Fruit fly (Drosophila melanogaster) whole organism, embryonic: ENCODE results near the gene Adat1.
A peak's percentile ranks its signal among the peaks of the same experiment; 100 is the strongest.

ENCODE experiments used
- Abd-B ChIP-seq: fragments of 200-800 bp; sonication (Bioruptor generic); optimal IDR thresholded peaks from 2 replicates; lab custom pipeline; 2018; ENCODE audit warnings: missing biosample characterization, mild to moderate bottlenecking, missing genetic modification characterization, moderate library complexity
- Adf1 ChIP-seq: fragments of 200-800 bp; sonication (Bioruptor generic); IDR thresholded peaks from 2 replicates; pipeline ENCODE4 v1.3.6; 2022; ENCODE audit warnings: missing biosample characterization, missing genetic modification characterization
- BtbVII ChIP-seq: fragments of 200-800 bp; sonication (Bioruptor generic); optimal IDR thresholded peaks from 3 replicates; lab custom pipeline; 2017; ENCODE audit warnings: missing biosample characterization, mild to moderate bottlenecking, missing genetic modification characterization
- C15 ChIP-seq: fragments of 200-800 bp; sonication (Bioruptor generic); IDR thresholded peaks from 3 replicates; pipeline ENCODE4 v1.3.6; 2022; ENCODE audit warnings: missing biosample characterization, missing genetic modification characterization
- CG10147 ChIP-seq: fragments of 200-800 bp; sonication (Bioruptor generic); optimal IDR thresholded peaks from 2 replicates; lab custom pipeline; 2019; ENCODE audit warnings: missing biosample characterization, mild to moderate bottlenecking, missing genetic modification characterization, moderate library complexity
- CG11085 ChIP-seq: fragments of 200-800 bp; sonication (Bioruptor generic); IDR thresholded peaks from 2 replicates; pipeline ENCODE4 v1.3.6; 2022; ENCODE audit warnings: missing biosample characterization, missing genetic modification characterization
- CG12744 ChIP-seq: fragments of 200-800 bp; sonication (Bioruptor generic); optimal IDR thresholded peaks from 2 replicates; lab custom pipeline; 2016; ENCODE audit warnings: missing biosample characterization, missing genetic modification characterization
- CG12769 ChIP-seq: fragments of 200-800 bp; sonication (Bioruptor generic); optimal IDR thresholded peaks from 2 replicates; lab custom pipeline; 2019; ENCODE audit warnings: missing biosample characterization, mild to moderate bottlenecking, missing genetic modification characterization, moderate library complexity
- CG14860 ChIP-seq: fragments of 200-800 bp; sonication (Bioruptor generic); IDR thresholded peaks from 3 replicates; pipeline ENCODE4 v1.3.6; 2022; ENCODE audit warnings: missing biosample characterization, missing genetic modification characterization; ENCODE audit not compliant: partially characterized antibody
- CG16863 ChIP-seq: fragments of 200-800 bp; sonication (Bioruptor generic); optimal IDR thresholded peaks from 3 replicates; lab custom pipeline; 2016; ENCODE audit warnings: missing biosample characterization, missing genetic modification characterization
- CG17328 ChIP-seq: fragments of 200-800 bp; sonication (Bioruptor generic); IDR thresholded peaks from 2 replicates; pipeline ENCODE4 v1.3.6; 2022; ENCODE audit warnings: missing biosample characterization, missing genetic modification characterization
- CG17361 ChIP-seq: fragments of 200-800 bp; sonication (Bioruptor generic); IDR thresholded peaks from 3 replicates; pipeline ENCODE4 v1.3.6; 2022; ENCODE audit warnings: missing biosample characterization, missing genetic modification characterization
- CG18619 ChIP-seq: fragments of 200-800 bp; sonication (Bioruptor generic); optimal IDR thresholded peaks from 3 replicates; lab custom pipeline; 2017; ENCODE audit warnings: missing biosample characterization, mild to moderate bottlenecking, missing genetic modification characterization
- CG30403 ChIP-seq: fragments of 200-800 bp; sonication (Bioruptor generic); optimal IDR thresholded peaks from 3 replicates; lab custom pipeline; 2016; ENCODE audit warnings: missing biosample characterization, missing genetic modification characterization
- CG32767 ChIP-seq: fragments of 200-800 bp; sonication (Bioruptor generic); IDR thresholded peaks from 2 replicates; pipeline ENCODE4 v1.3.6; 2022; ENCODE audit warnings: missing biosample characterization, missing genetic modification characterization
- CG34422 ChIP-seq: fragments of 200-800 bp; sonication (Bioruptor generic); IDR thresholded peaks from 3 replicates; pipeline ENCODE4 v1.3.6; 2022; ENCODE audit warnings: missing biosample characterization, missing genetic modification characterization
- CG4707 ChIP-seq: fragments of 200-800 bp; sonication (Bioruptor generic); optimal IDR thresholded peaks from 2 replicates; lab custom pipeline; 2018; ENCODE audit warnings: missing biosample characterization, mild to moderate bottlenecking, missing genetic modification characterization, moderate library complexity
- CG7271 ChIP-seq: fragments of 200-800 bp; sonication (Bioruptor generic); optimal IDR thresholded peaks from 2 replicates; lab custom pipeline; 2018; ENCODE audit warnings: missing biosample characterization, mild to moderate bottlenecking, missing genetic modification characterization, moderate library complexity
- CG7556 ChIP-seq: fragments of 200-800 bp; sonication (Bioruptor generic); optimal IDR thresholded peaks from 2 replicates; lab custom pipeline; 2017; ENCODE audit warnings: missing biosample characterization, mild to moderate bottlenecking, missing genetic modification characterization
- CG7839 ChIP-seq: fragments of 200-800 bp; sonication (Bioruptor generic); optimal IDR thresholded peaks from 3 replicates; lab custom pipeline; 2018; ENCODE audit warnings: missing biosample characterization, mild to moderate bottlenecking, missing genetic modification characterization, moderate library complexity
- CG9932 ChIP-seq: fragments of 200-800 bp; sonication (Bioruptor generic); IDR thresholded peaks from 2 replicates; pipeline ENCODE4 v1.3.6; 2022; ENCODE audit warnings: missing biosample characterization, missing genetic modification characterization
- Dad ChIP-seq: fragments of 200-800 bp; sonication (Bioruptor generic); optimal IDR thresholded peaks from 3 replicates; lab custom pipeline; 2016; ENCODE audit warnings: missing biosample characterization, missing genetic modification characterization
- Dip2 ChIP-seq: fragments of 200-800 bp; sonication (Bioruptor generic); IDR thresholded peaks from 2 replicates; pipeline ENCODE4 v1.3.6; 2022; ENCODE audit warnings: missing biosample characterization, missing genetic modification characterization
- Dip3 ChIP-seq: fragments of 200-800 bp; sonication (Bioruptor generic); optimal IDR thresholded peaks from 3 replicates; lab custom pipeline; 2016; ENCODE audit warnings: missing biosample characterization, missing genetic modification characterization
- Elba2 ChIP-seq: fragments of 200-800 bp; sonication (Bioruptor generic); optimal IDR thresholded peaks from 3 replicates; lab custom pipeline; 2016; ENCODE audit warnings: missing biosample characterization, missing genetic modification characterization
- Fer1 ChIP-seq: fragments of 200-800 bp; sonication (Bioruptor generic); optimal IDR thresholded peaks from 2 replicates; lab custom pipeline; 2017; ENCODE audit warnings: missing biosample characterization, mild to moderate bottlenecking, missing genetic modification characterization
- HLH3B ChIP-seq: fragments of 200-800 bp; sonication (Bioruptor generic); IDR thresholded peaks from 2 replicates; pipeline ENCODE4 v1.3.6; 2022; ENCODE audit warnings: missing biosample characterization, missing genetic modification characterization
- HLHmδ ChIP-seq: fragments of 200-800 bp; sonication (Bioruptor generic); optimal IDR thresholded peaks from 2 replicates; lab custom pipeline; 2018; ENCODE audit warnings: missing biosample characterization, mild to moderate bottlenecking, missing genetic modification characterization, moderate library complexity
- NC2α ChIP-seq: fragments of 200-800 bp; sonication (Bioruptor generic); optimal IDR thresholded peaks from 2 replicates; lab custom pipeline; 2016; ENCODE audit warnings: missing biosample characterization, missing genetic modification characterization
- NK7.1 ChIP-seq: fragments of 200-800 bp; sonication (Bioruptor generic); optimal IDR thresholded peaks from 3 replicates; lab custom pipeline; 2016; ENCODE audit warnings: missing biosample characterization, missing genetic modification characterization
- Ptx1 ChIP-seq: fragments of 200-800 bp; sonication (Bioruptor generic); IDR thresholded peaks from 2 replicates; pipeline ENCODE4 v1.3.6; 2022; ENCODE audit warnings: missing biosample characterization, missing genetic modification characterization
- Six4 ChIP-seq: fragments of 200-800 bp; sonication (Bioruptor generic); optimal IDR thresholded peaks from 2 replicates; lab custom pipeline; 2016; ENCODE audit warnings: missing biosample characterization, missing genetic modification characterization
- Sox100B ChIP-seq: fragments of 200-800 bp; sonication (Bioruptor generic); optimal IDR thresholded peaks from 3 replicates; lab custom pipeline; 2018; ENCODE audit warnings: missing biosample characterization, mild to moderate bottlenecking, missing genetic modification characterization
- Trl ChIP-seq, 3 experiments: fragments of >200 bp in 2 of 3; fragments of 200-800 bp in 1 of 3; sonication (Bioruptor generic) in 1 of 3; optimal IDR thresholded peaks; 2 replicates in 1 of 3; 3 replicates in 2 of 3; lab custom pipeline; 2016 to 2017; ENCODE audit warnings: missing biosample characterization in 1 of 3, missing genetic modification characterization in 1 of 3
- ap ChIP-seq: fragments of 200-800 bp; sonication (Bioruptor generic); IDR thresholded peaks from 2 replicates; pipeline ENCODE4 v1.3.6; 2022; ENCODE audit warnings: missing biosample characterization, missing genetic modification characterization
- ato ChIP-seq: fragments of 200-800 bp; sonication (Bioruptor generic); IDR thresholded peaks from 2 replicates; pipeline ENCODE4 v1.3.6; 2022; ENCODE audit warnings: missing biosample characterization, missing genetic modification characterization; ENCODE audit not compliant: partially characterized antibody
- br ChIP-seq: fragments of >200 bp; optimal IDR thresholded peaks from 2 replicates; lab custom pipeline; 2017
- esg ChIP-seq: fragments of 200-800 bp; sonication (Bioruptor generic); conservative IDR thresholded peaks from 2 replicates; pipeline ENCODE4 v1.3.6; 2022; ENCODE audit warnings: missing biosample characterization, missing genetic modification characterization
- fd64A ChIP-seq: fragments of 200-800 bp; sonication (Bioruptor generic); optimal IDR thresholded peaks from 3 replicates; lab custom pipeline; 2018; ENCODE audit warnings: missing biosample characterization, mild to moderate bottlenecking, missing genetic modification characterization
- hkb ChIP-seq, 2 experiments: fragments of 200-800 bp in 1 of 2; fragments of >200 bp in 1 of 2; sonication (Bioruptor generic) in 1 of 2; IDR thresholded peaks in 1 of 2; optimal IDR thresholded peaks in 1 of 2; 2 replicates each; pipeline versions ENCODE4 v1.3.6 to Lab custom; 2017 to 2022; ENCODE audit warnings: missing biosample characterization in 1 of 2, missing genetic modification characterization in 1 of 2
- hth ChIP-seq: fragments of >200 bp; optimal IDR thresholded peaks from 2 replicates; lab custom pipeline; 2017; ENCODE audit warnings: inconsistent platforms
- kay ChIP-seq: fragments of 200-800 bp; sonication (Bioruptor generic); optimal IDR thresholded peaks from 2 replicates; lab custom pipeline; 2016; ENCODE audit warnings: missing biosample characterization, missing genetic modification characterization
- knrl ChIP-seq: fragments of 200-800 bp; sonication (Bioruptor generic); IDR thresholded peaks from 3 replicates; pipeline ENCODE4 v1.3.6; 2022; ENCODE audit warnings: missing biosample characterization, missing genetic modification characterization; ENCODE audit not compliant: partially characterized antibody
- pfk ChIP-seq: fragments of 200-800 bp; sonication (Bioruptor generic); optimal IDR thresholded peaks from 2 replicates; lab custom pipeline; 2018; ENCODE audit warnings: missing biosample characterization, mild to moderate bottlenecking, missing genetic modification characterization, moderate library complexity
- ranshi ChIP-seq: fragments of 200-800 bp; sonication (Bioruptor generic); IDR thresholded peaks from 2 replicates; pipeline ENCODE4 v1.3.6; 2022; ENCODE audit warnings: missing biosample characterization, missing genetic modification characterization
- ro ChIP-seq: fragments of 200-800 bp; sonication (Bioruptor generic); IDR thresholded peaks from 2 replicates; pipeline ENCODE4 v1.3.6; 2022; ENCODE audit warnings: missing biosample characterization, missing genetic modification characterization
- stc ChIP-seq: fragments of 200-800 bp; sonication (Bioruptor generic); IDR thresholded peaks from 2 replicates; pipeline ENCODE4 v1.3.6; 2022; ENCODE audit warnings: missing biosample characterization, missing genetic modification characterization
- zf30C ChIP-seq: fragments of 200-800 bp; sonication (Bioruptor generic); optimal IDR thresholded peaks from 3 replicates; lab custom pipeline; 2018; ENCODE audit warnings: missing biosample characterization, mild to moderate bottlenecking, missing genetic modification characterization

Adat1 gene

DNA sequence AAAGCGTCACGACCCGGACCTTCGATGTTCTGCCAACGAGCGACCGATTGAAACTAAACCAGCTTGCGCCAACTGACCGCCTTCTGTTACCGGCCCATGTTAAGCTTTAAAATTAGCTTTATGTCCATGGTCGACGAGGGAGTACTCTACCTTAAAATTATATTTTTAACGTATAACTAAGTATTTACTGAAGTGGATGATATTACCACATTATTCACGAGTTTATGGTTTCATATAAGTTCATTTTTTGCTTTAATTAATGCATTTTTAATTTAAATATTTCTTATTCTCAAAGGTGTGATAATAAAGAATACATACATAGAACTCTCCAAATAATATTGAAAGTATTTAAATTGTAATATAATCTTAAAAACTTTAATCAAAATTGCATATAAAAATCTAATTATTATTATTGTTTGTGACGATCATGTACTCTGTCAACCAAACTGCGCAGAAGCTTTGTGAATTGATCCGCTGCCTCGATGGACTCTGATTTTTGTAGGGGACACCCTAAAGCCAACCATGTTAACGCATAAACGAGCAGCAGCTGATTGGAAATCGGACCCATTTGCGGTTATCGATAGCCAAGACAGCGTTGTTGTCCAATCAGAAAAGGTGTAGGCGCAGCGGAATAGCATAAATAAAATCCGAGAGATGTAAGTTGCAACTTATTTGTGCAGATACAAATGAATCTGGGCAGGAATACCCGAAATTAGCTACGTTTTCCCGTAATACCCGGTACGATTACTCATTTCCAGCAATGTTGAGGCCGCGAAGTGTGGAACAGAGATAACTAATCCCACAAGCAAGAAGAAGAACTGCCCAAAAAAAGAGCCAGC is 30.9 kb downstream of the Adat1 start, which contains the start of the genes CG9008 and p38b (continued):
- peak; percentile 61 for TF ChIP-seq CG32767 (GFP tag; lab: Robert Waterston, UW)
- peak; percentile 71 for TF ChIP-seq Six4
- TF ChIP-seq br (lab: Kevin White, UChicago): no peak
- TF ChIP-seq CG12769 (tag; lab: Kevin White, UChicago): no peak
- TF ChIP-seq ato (GFP tag; lab: Robert Waterston, UW): 0 out of 2 replicates have a peak, but pooled peaks have one; percentile 40
- TF ChIP-seq HLHmδ (GFP tag; lab: Kevin White, UChicago): peak; percentile 19
- peak; percentile 65; the same call in 1 of the 2 replicates for TF ChIP-seq HLH3B (GFP tag; lab: Robert Waterston, UW)
- no peak for TF ChIP-seq fd64A (GFP tag; lab: Kevin White, UChicago)
- TF ChIP-seq Sox100B (GFP tag; lab: Kevin White, UChicago): peak; percentile 94
- TF ChIP-seq BtbVII (GFP tag; lab: Kevin White, UChicago): peak; percentile 80
- TF ChIP-seq CG30403: peak; percentile 91
- TF ChIP-seq NC2α: no peak
- peak; percentile 19 for TF ChIP-seq Dad (GFP tag; lab: Kevin White, UChicago)
- peak; percentile 29; the same call in 1 of the 2 replicates for TF ChIP-seq ro
- peak; percentile 33 for TF ChIP-seq Elba2 (GFP tag; lab: Kevin White, UChicago)
- TF ChIP-seq Trl (optimal IDR thresholded peaks at IDR 0.05; lab: Kevin White, UChicago): no peak
- no peak for TF ChIP-seq Trl (GFP tag; optimal IDR thresholded peaks at IDR 0.05; lab: Kevin White, UChicago)
- no peak for TF ChIP-seq knrl (GFP tag; lab: Robert Waterston, UW)
- peak; percentile 83 for TF ChIP-seq Fer1
- peak; percentile 10 for TF ChIP-seq pfk (GFP tag; lab: Kevin White, UChicago)
- TF ChIP-seq zf30C (GFP tag; lab: Kevin White, UChicago): no peak
- TF ChIP-seq Dip3: peak; percentile 7
- no peak for TF ChIP-seq hth (lab: Kevin White, UChicago)
- TF ChIP-seq CG34422 (GFP tag; lab: Robert Waterston, UW): peak; percentile 20; the same call in 2 of the 3 replicates
- TF ChIP-seq CG14860 (GFP tag; lab: Robert Waterston, UW): no peak
- peak; percentile 42 for TF ChIP-seq CG16863 (GFP tag; lab: Kevin White, UChicago)
- peak; percentile 82 for TF ChIP-seq CG9932 (GFP tag; lab: Robert Waterston, UW)
- no peak for TF ChIP-seq C15 (GFP tag; lab: Robert Waterston, UW)
- TF ChIP-seq CG7839 (tag; lab: Kevin White, UChicago): peak; percentile 93
- TF ChIP-seq NK7.1 (GFP tag; lab: Kevin White, UChicago): no peak
- TF ChIP-seq Abd-B: peak; percentile 76
- no peak for TF ChIP-seq CG11085 (GFP tag; lab: Robert Waterston, UW)
- TF ChIP-seq Adf1 (GFP tag; lab: Robert Waterston, UW): peak; percentile 23; the same call in 1 of the 2 replicates
- TF ChIP-seq CG18619 (GFP tag; lab: Kevin White, UChicago): peak; percentile 90
- TF ChIP-seq CG12744 (GFP tag; lab: Kevin White, UChicago): no peak
- TF ChIP-seq ranshi (GFP tag; lab: Robert Waterston, UW): no peak; the same call in 1 of the 2 replicates
- TF ChIP-seq CG7271: no peak
- peak; percentile 97 for TF ChIP-seq CG17361 (GFP tag; lab: Robert Waterston, UW)
- TF ChIP-seq CG4707 (GFP tag; lab: Kevin White, UChicago): no peak
- TF ChIP-seq Ptx1 (GFP tag; lab: Robert Waterston, UW): peak; percentile 75
- peak; percentile 57; the same call in 1 of the 2 replicates for TF ChIP-seq esg (GFP tag; lab: Robert Waterston, UW)
- peak; percentile 42 for TF ChIP-seq kay
- TF ChIP-seq CG17328 (GFP tag; lab: Robert Waterston, UW): peak; percentile 22; the same call in 1 of the 2 replicates
- peak; percentile 88 for TF ChIP-seq CG10147 (GFP tag; lab: Kevin White, UChicago)
- peak; percentile 95 for TF ChIP-seq CG7556 (GFP tag; lab: Kevin White, UChicago)
- TF ChIP-seq stc (GFP tag; lab: Robert Waterston, UW): 0 out of 2 replicates have a peak, but pooled peaks have one; percentile 20
- TF ChIP-seq Dip2 (GFP tag; lab: Robert Waterston, UW): no peak
- TF ChIP-seq hkb (optimal IDR thresholded peaks at IDR 0.05; lab: Kevin White, UChicago): no peak
- peak; percentile 46; the same call in 1 of the 2 replicates for TF ChIP-seq hkb (GFP tag; IDR thresholded peaks at IDR 0.05; lab: Robert Waterston, UW)
- no peak; the same call in 1 of the 2 replicates for TF ChIP-seq ap (GFP tag; lab: Robert Waterston, UW)
